Worm (Caenorhabditis elegans) whole organism, L2 larva: ENCODE data around the gene grd-11.

Experiments
- aly-2 ChIP-seq: fragments of 150-350 bp; optimal IDR thresholded peaks from 2 replicates; lab custom pipeline; 2014; ENCODE audit warnings: missing biosample characterization, missing genetic modification characterization
- ama-1 ChIP-seq: fragments of 150-350 bp; optimal IDR thresholded peaks from 2 replicates; lab custom pipeline; 2018; ENCODE audit warnings: inconsistent platforms
- elt-1 ChIP-seq: fragments of 150-350 bp; optimal IDR thresholded peaks from 2 replicates; lab custom pipeline; 2014; ENCODE audit warnings: missing biosample characterization, missing genetic modification characterization
- lin-11 ChIP-seq: fragments of 150-350 bp; sonication (generic microtip); optimal IDR thresholded peaks from 2 replicates; lab custom pipeline; 2014; ENCODE audit warnings: missing biosample characterization, missing genetic modification characterization, inconsistent platforms, mixed read lengths
- nhr-11 ChIP-seq: fragments of 150-350 bp; optimal IDR thresholded peaks from 2 replicates; lab custom pipeline; 2014; ENCODE audit warnings: missing biosample characterization, missing genetic modification characterization
- nhr-237 ChIP-seq: fragments of 150-350 bp; optimal IDR thresholded peaks from 2 replicates; lab custom pipeline; 2014; ENCODE audit warnings: missing biosample characterization, missing genetic modification characterization
- sma-3 ChIP-seq: sonication (generic microtip); optimal IDR thresholded peaks from 2 replicates; lab custom pipeline; 2016; ENCODE audit warnings: missing genetic modification reagents, missing genetic modification characterization, missing compliant biosample characterization
- unc-39 ChIP-seq: fragments of 150-350 bp; optimal IDR thresholded peaks from 2 replicates; lab custom pipeline; 2014; ENCODE audit warnings: missing biosample characterization, missing genetic modification characterization

DNA sequence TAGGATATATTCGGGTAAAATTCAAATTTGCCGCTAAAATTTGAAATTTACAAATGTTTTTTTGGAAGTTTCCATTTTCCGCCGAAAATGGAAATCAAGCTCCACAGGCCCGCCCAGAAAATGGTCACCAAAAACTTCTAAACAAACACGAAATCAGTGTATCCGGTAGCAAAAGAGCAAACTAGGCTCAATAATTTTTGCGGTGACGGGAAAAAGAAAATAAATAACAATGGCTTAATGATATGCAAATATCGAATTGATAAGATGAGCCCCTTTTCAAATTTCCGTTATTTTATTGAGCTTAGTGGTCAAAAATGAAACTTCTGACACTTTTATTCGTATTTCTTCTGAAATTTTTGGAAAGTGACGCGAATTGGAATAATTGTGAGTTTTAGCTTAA lies 11.7 kb upstream of the grd-11 start, which contains the start of gene Y38H6A.3:
- TF ChIP-seq nhr-237 (no peak), elt-1 (tag; lab: Kevin White, UChicago) (no peak), sma-3 (GFP tag; lab: Kevin White, UChicago) (no peak), unc-39 (tag; lab: Kevin White, UChicago) (no peak), aly-2 (tag; lab: Kevin White, UChicago) (no peak), ama-1 (no peak), nhr-11 (no peak), lin-11 (tag; lab: Kevin White, UChicago) (no peak)
